Worm (Caenorhabditis elegans) whole organism, L2 larva: Measurements from ENCODE around the gene sup-37.
"Not testable (repeated sequence)": the region's sequence is repeated elsewhere in the genome, so short reads cannot be mapped to it uniquely, and the experiment has no call there.

Source experiments
- ZK546.5 ChIP-seq: sonication (generic microtip); optimal IDR thresholded peaks from 2 replicates; lab custom pipeline; 2017; ENCODE audit warnings: missing biosample characterization, missing genetic modification characterization
- aly-2 ChIP-seq: fragments of 150-350 bp; optimal IDR thresholded peaks from 2 replicates; lab custom pipeline; 2014; ENCODE audit warnings: missing biosample characterization, missing genetic modification characterization
- crh-2 ChIP-seq: sonication (generic microtip); optimal IDR thresholded peaks from 2 replicates; lab custom pipeline; 2017; ENCODE audit warnings: missing biosample characterization, missing genetic modification characterization
- lin-11 ChIP-seq: fragments of 150-350 bp; sonication (generic microtip); optimal IDR thresholded peaks from 2 replicates; lab custom pipeline; 2014; ENCODE audit warnings: missing biosample characterization, missing genetic modification characterization, inconsistent platforms, mixed read lengths
- nhr-21 ChIP-seq: fragments of 150-350 bp; optimal IDR thresholded peaks from 2 replicates; lab custom pipeline; 2014; ENCODE audit warnings: missing biosample characterization, missing genetic modification characterization
- nhr-77 ChIP-seq: fragments of 150-350 bp; optimal IDR thresholded peaks from 2 replicates; lab custom pipeline; 2014; ENCODE audit warnings: missing biosample characterization, missing genetic modification characterization
- sma-9 ChIP-seq, 2 experiments: fragments of 150-350 bp in 1 of 2; sonication (generic microtip) in 1 of 2; optimal IDR thresholded peaks; 2 replicates each; lab custom pipeline; 2014 to 2016; ENCODE audit warnings: missing genetic modification characterization in 2 of 2, mild to moderate bottlenecking in 1 of 2, missing biosample characterization in 1 of 2, missing compliant biosample characterization in 1 of 2, missing genetic modification reagents in 1 of 2, moderate library complexity in 1 of 2

Gene sup-37

ce11 chrV:8805047-8805446 is 18.7 kb downstream of the sup-37 start:
- TF ChIP-seq aly-2 (tag; lab: Kevin White, UChicago): no peak
- TF ChIP-seq sma-9 (GFP tag; optimal IDR thresholded peaks at IDR 0.05; lab: Kevin White, UChicago): peak; percentile 11
- TF ChIP-seq sma-9 (tag; optimal IDR thresholded peaks at IDR 0.05; lab: Kevin White, UChicago): no peak

ce11 chrV:8819855-8820254 is 33.5 kb downstream of the sup-37 start, which contains the start of gene rpm-1:
Gene rpm-1, minus strand, starts transcription at chrV:8819955.
- not testable (repeated sequence) for TF ChIP-seq nhr-21 (tag; lab: Kevin White, UChicago); ZK546.5 (tag; lab: Kevin White, UChicago); lin-11

- TF ChIP-seq crh-2; aly-2 (tag; lab: Kevin White, UChicago); nhr-77: not testable (repeated sequence)
These were observed 49.0 kb downstream of the sup-37 start, which contains the start of gene F07B7.7 for ce11 chrV:8835311-8835710. Gene F07B7.7, plus strand, starts transcription at chrV:8835611.
